Worm (Caenorhabditis elegans) whole organism, L4 larva: ENCODE results near the gene zmp-5.

Source experiments
- aha-1 ChIP-seq: fragments of 150-350 bp; peaks from one replicate; lab custom pipeline; 2014; ENCODE audit warnings: missing biosample characterization, missing genetic modification characterization
- ama-1 ChIP-seq: fragments of 150-350 bp; optimal IDR thresholded peaks from 2 replicates; lab custom pipeline; 2014; ENCODE audit warnings: inconsistent platforms, mixed read lengths
- fkh-10 ChIP-seq: fragments of 150-350 bp; optimal IDR thresholded peaks from 2 replicates; lab custom pipeline; 2014; ENCODE audit warnings: missing biosample characterization, missing genetic modification reagents, missing genetic modification characterization
- lin-1 ChIP-seq: fragments of 200-800 bp; sonication (Bioruptor generic); IDR thresholded peaks from 2 replicates; pipeline ENCODE4 v1.3.6; 2022; ENCODE audit warnings: missing genetic modification reagents, missing genetic modification characterization, missing compliant biosample characterization
- nhr-102 ChIP-seq: sonication (generic microtip); optimal IDR thresholded peaks from 2 replicates; lab custom pipeline; 2016; ENCODE audit warnings: mild to moderate bottlenecking, missing genetic modification characterization, moderate library complexity, missing compliant biosample characterization
- nhr-76 ChIP-seq: fragments of 150-350 bp; optimal IDR thresholded peaks from 2 replicates; lab custom pipeline; 2014; ENCODE audit warnings: missing biosample characterization, missing genetic modification characterization
- snpc-4 ChIP-seq: fragments of 150-350 bp; optimal IDR thresholded peaks from 2 replicates; lab custom pipeline; 2014; ENCODE audit warnings: missing biosample characterization, missing genetic modification characterization
- unc-39 ChIP-seq: sonication (generic microtip); optimal IDR thresholded peaks from 2 replicates; lab custom pipeline; 2017; ENCODE audit warnings: missing biosample characterization, missing genetic modification characterization
- zag-1 ChIP-seq: fragments of 150-350 bp; optimal IDR thresholded peaks from 2 replicates; lab custom pipeline; 2014; ENCODE audit warnings: missing biosample characterization, missing genetic modification characterization
- zip-2 ChIP-seq: fragments of 150-350 bp; optimal IDR thresholded peaks from 2 replicates; lab custom pipeline; 2014; ENCODE audit warnings: missing biosample characterization, missing genetic modification characterization
- ztf-11 ChIP-seq: fragments of 150-350 bp; optimal IDR thresholded peaks from 2 replicates; lab custom pipeline; 2014; ENCODE audit warnings: missing biosample characterization, missing genetic modification characterization

ce11 chrX:12629257-12629656 is 17.7 kb upstream of the zmp-5 start:
- TF ChIP-seq ztf-11 (tag; lab: Kevin White, UChicago) (no peak), zip-2 (tag; lab: Kevin White, UChicago) (no peak), nhr-102 (tag; lab: Kevin White, UChicago) (no peak), fkh-10 (GFP tag; lab: Kevin White, UChicago) (peak; percentile 74), zag-1 (no peak), ama-1 (lab: Kevin White, UChicago) (no peak), snpc-4 (tag; lab: Kevin White, UChicago) (no peak), unc-39 (no peak), nhr-76 (no peak), aha-1 (tag; lab: Kevin White, UChicago) (peak; percentile 87), lin-1 (GFP tag; lab: Robert Waterston, UW) (0 out of 2 replicates have a peak, but pooled peaks have one; percentile 19)
